Fruit fly (Drosophila melanogaster): ENCODE data around the gene CG31288.
A peak's percentile ranks its signal among the peaks of the same experiment; 100 is the strongest.

CG31288 gene

dm6 chr3R:25299507-25299964 lies at the start of gene CG31288:
Gene CG31288, minus strand, starts transcription at chr3R:25299557.
- TF ChIP-seq CG8301 (tag; optimal IDR thresholded peaks at IDR 0.05): no peak
- TF ChIP-seq CG17806 (tag; optimal IDR thresholded peaks at IDR 0.05): no peak
- no peak for TF ChIP-seq CG32121 (GFP tag; IDR thresholded peaks at IDR 0.05)
- TF ChIP-seq CG8159 (tag; optimal IDR thresholded peaks at IDR 0.05): no peak

DNA sequence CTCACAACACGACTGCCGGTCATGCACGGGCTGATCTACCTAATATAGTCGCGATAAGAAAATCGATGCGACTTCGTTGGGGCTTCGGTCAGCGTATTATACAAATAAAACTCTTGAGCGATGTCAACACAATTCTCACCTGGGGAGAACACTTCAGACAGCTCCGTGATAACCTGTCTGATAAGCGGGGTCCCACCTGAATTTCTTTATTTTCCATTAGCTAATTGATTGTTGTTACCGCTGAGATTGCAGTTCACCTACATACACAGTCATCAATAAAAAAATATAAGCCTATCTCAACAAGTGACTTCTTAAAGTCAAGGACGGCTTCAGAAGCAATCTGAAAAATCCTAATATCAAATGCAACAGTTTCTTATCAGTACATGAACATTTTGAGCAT lies 47.5 kb upstream of the CG31288 start, which contains the start of gene tobi:
Gene tobi (minus strand): TSS at position 23 of the 400 bp plus-strand sequence.
- TF ChIP-seq Snoo (tag; optimal IDR thresholded peaks at IDR 0.05) (no peak), gl (tag; optimal IDR thresholded peaks at IDR 0.05) (no peak), CG9948 (tag; optimal IDR thresholded peaks at IDR 0.05) (no peak), fd96Ca (GFP tag; IDR thresholded peaks at IDR 0.05) (no peak), CG4496 (GFP tag; IDR thresholded peaks at IDR 0.05) (no peak), CG8301 (tag; optimal IDR thresholded peaks at IDR 0.05) (no peak), CG13204 (GFP tag; optimal IDR thresholded peaks at IDR 0.05) (no peak), CG12605 (GFP tag; IDR thresholded peaks at IDR 0.05) (no peak), CG10348 (GFP tag; IDR thresholded peaks at IDR 0.05) (no peak), rn (GFP tag; IDR thresholded peaks at IDR 0.05) (no peak), EcR (GFP tag; optimal IDR thresholded peaks at IDR 0.05) (no peak), CG34367 (tag; optimal IDR thresholded peaks at IDR 0.05) (no peak), CG32121 (GFP tag; IDR thresholded peaks at IDR 0.05) (no peak), Ets98B (GFP tag; IDR thresholded peaks at IDR 0.05) (no peak), CG8159 (tag; optimal IDR thresholded peaks at IDR 0.05) (no peak)

- TF ChIP-seq CG10348 (GFP tag; IDR thresholded peaks at IDR 0.05) (no peak), Pif1B (GFP tag; optimal IDR thresholded peaks at IDR 0.05) (no peak), rn (GFP tag; IDR thresholded peaks at IDR 0.05) (no peak), fd96Ca (GFP tag; IDR thresholded peaks at IDR 0.05) (no peak), D1 (tag; optimal IDR thresholded peaks at IDR 0.05) (no peak), CG12605 (GFP tag; IDR thresholded peaks at IDR 0.05) (no peak), CG32121 (GFP tag; IDR thresholded peaks at IDR 0.05) (no peak), CG8301 (tag; optimal IDR thresholded peaks at IDR 0.05) (no peak), CG4496 (GFP tag; IDR thresholded peaks at IDR 0.05) (no peak), Snoo (tag; optimal IDR thresholded peaks at IDR 0.05) (no peak), Ets98B (GFP tag; IDR thresholded peaks at IDR 0.05) (no peak), CG17806 (tag; optimal IDR thresholded peaks at IDR 0.05) (no peak)
These were observed 40.6 kb upstream of the CG31288 start, which contains the start of gene rha for dm6 chr3R:25339952-25340351. Gene rha, plus strand, starts transcription at chr3R:25340252.

DNA sequence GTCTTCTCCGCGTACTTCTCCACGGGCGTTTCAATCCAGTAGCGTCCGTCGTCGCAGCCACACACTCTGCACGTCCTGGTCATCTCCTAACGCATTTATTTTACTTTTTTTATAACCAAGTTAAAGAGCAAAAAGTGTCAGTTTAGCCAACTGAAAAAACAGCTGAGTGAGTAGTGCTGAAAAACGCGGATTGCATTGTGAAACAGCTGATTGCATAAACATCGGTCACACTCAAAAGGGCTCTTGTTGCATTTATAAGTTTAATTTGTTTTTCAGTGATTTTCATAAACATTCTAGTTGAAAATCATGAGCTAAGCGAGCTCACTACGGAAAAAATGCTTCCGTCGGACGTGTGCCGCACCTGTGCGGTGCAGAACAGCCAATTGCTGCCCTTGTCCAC lies 35.7 kb upstream of the CG31288 start, which contains the start of the genes CG10669 and CG11902:
Gene CG10669 (minus strand): TSS at position 179 of the 400 bp plus-strand sequence.
Gene CG11902 (plus strand): TSS at position 193 of the 400 bp plus-strand sequence.
- TF ChIP-seq Ets98B (GFP tag; IDR thresholded peaks at IDR 0.05) (no peak), CG15710 (tag; optimal IDR thresholded peaks at IDR 0.05) (no peak), CG8159 (tag; optimal IDR thresholded peaks at IDR 0.05) (no peak), EcR (GFP tag; optimal IDR thresholded peaks at IDR 0.05) (no peak), CG8301 (tag; optimal IDR thresholded peaks at IDR 0.05) (no peak), fd96Ca (GFP tag; IDR thresholded peaks at IDR 0.05) (no peak), CG14655 (GFP tag; optimal IDR thresholded peaks at IDR 0.05) (no peak), D1 (tag; optimal IDR thresholded peaks at IDR 0.05) (no peak), CG9948 (tag; optimal IDR thresholded peaks at IDR 0.05) (no peak), Pif1B (GFP tag; optimal IDR thresholded peaks at IDR 0.05) (no peak), Snoo (tag; optimal IDR thresholded peaks at IDR 0.05) (no peak), CG17806 (tag; optimal IDR thresholded peaks at IDR 0.05) (no peak), Pif1A (GFP tag; optimal IDR thresholded peaks at IDR 0.05) (no peak), CG32121 (GFP tag; IDR thresholded peaks at IDR 0.05) (no peak), CG13204 (GFP tag; optimal IDR thresholded peaks at IDR 0.05) (no peak), rn (GFP tag; IDR thresholded peaks at IDR 0.05) (no peak), CG4496 (GFP tag; IDR thresholded peaks at IDR 0.05) (no peak), gl (tag; optimal IDR thresholded peaks at IDR 0.05) (no peak), CG34367 (tag; optimal IDR thresholded peaks at IDR 0.05) (no peak), CG10348 (GFP tag; IDR thresholded peaks at IDR 0.05) (no peak)

dm6 chr3R:25331103-25331502 lies 31.7 kb upstream of the CG31288 start, which contains the start of gene CHKov2:
Gene CHKov2, minus strand, starts transcription at chr3R:25331203.
- TF ChIP-seq fd96Ca (GFP tag; IDR thresholded peaks at IDR 0.05): no peak
- no peak for TF ChIP-seq CG15710 (tag; optimal IDR thresholded peaks at IDR 0.05)
- TF ChIP-seq gl (tag; optimal IDR thresholded peaks at IDR 0.05): no peak
- TF ChIP-seq Snoo (tag; optimal IDR thresholded peaks at IDR 0.05): no peak
- TF ChIP-seq Pif1B (GFP tag; optimal IDR thresholded peaks at IDR 0.05): no peak
- TF ChIP-seq CG14655 (GFP tag; optimal IDR thresholded peaks at IDR 0.05): no peak
- no peak for TF ChIP-seq CG10348 (GFP tag; IDR thresholded peaks at IDR 0.05)
- no peak for TF ChIP-seq CG4496 (GFP tag; IDR thresholded peaks at IDR 0.05)
- TF ChIP-seq CG17806 (tag; optimal IDR thresholded peaks at IDR 0.05): no peak
- TF ChIP-seq CG9948 (tag; optimal IDR thresholded peaks at IDR 0.05): no peak
- no peak for TF ChIP-seq Pif1A (GFP tag; optimal IDR thresholded peaks at IDR 0.05)
- TF ChIP-seq CG8301 (tag; optimal IDR thresholded peaks at IDR 0.05): no peak
- TF ChIP-seq Ets98B (GFP tag; IDR thresholded peaks at IDR 0.05): no peak
- TF ChIP-seq CG8159 (tag; optimal IDR thresholded peaks at IDR 0.05): no peak

dm6 chr3R:25329079-25329478 lies 29.7 kb upstream of the CG31288 start, which contains the start of gene CHKov1:
Gene CHKov1, minus strand, starts transcription at chr3R:25329316.
- TF ChIP-seq CG34367 (tag; optimal IDR thresholded peaks at IDR 0.05) (no peak), Pif1A (GFP tag; optimal IDR thresholded peaks at IDR 0.05) (no peak), Ets98B (GFP tag; IDR thresholded peaks at IDR 0.05) (peak; percentile 21; the same call in 1 of the 2 replicates), gl (tag; optimal IDR thresholded peaks at IDR 0.05) (no peak), EcR (GFP tag; optimal IDR thresholded peaks at IDR 0.05) (no peak), CG4496 (GFP tag; IDR thresholded peaks at IDR 0.05) (peak; percentile 59; the same call in 2 of the 3 replicates), Snoo (tag; optimal IDR thresholded peaks at IDR 0.05) (no peak), CG8159 (tag; optimal IDR thresholded peaks at IDR 0.05) (no peak), rn (GFP tag; IDR thresholded peaks at IDR 0.05) (no peak), Pif1B (GFP tag; optimal IDR thresholded peaks at IDR 0.05) (no peak), CG15710 (tag; optimal IDR thresholded peaks at IDR 0.05) (no peak), CG9948 (tag; optimal IDR thresholded peaks at IDR 0.05) (no peak), CG12605 (GFP tag; IDR thresholded peaks at IDR 0.05) (0 out of 2 replicates have a peak, but pooled peaks have one; percentile 20), D1 (tag; optimal IDR thresholded peaks at IDR 0.05) (no peak), CG14655 (GFP tag; optimal IDR thresholded peaks at IDR 0.05) (no peak), fd96Ca (GFP tag; IDR thresholded peaks at IDR 0.05) (no peak), CG32121 (GFP tag; IDR thresholded peaks at IDR 0.05) (0 out of 2 replicates have a peak, but pooled peaks have one; percentile 29), CG13204 (GFP tag; optimal IDR thresholded peaks at IDR 0.05) (no peak), CG17806 (tag; optimal IDR thresholded peaks at IDR 0.05) (no peak)

All from whole organism, pupa.